Worm (Caenorhabditis elegans) whole organism, young adult: ENCODE measurements around the gene exh-1.

Experiments used
- B0019.2 ChIP-seq: fragments of 200-800 bp; sonication (Bioruptor generic); conservative IDR thresholded peaks from 2 replicates; pipeline ENCODE4 v1.3.6; 2022; ENCODE audit warnings: missing genetic modification reagents, missing genetic modification characterization, missing compliant biosample characterization
- B0035.1 ChIP-seq: sonication (generic microtip); optimal IDR thresholded peaks from 2 replicates; lab custom pipeline; 2016; ENCODE audit warnings: missing genetic modification characterization, mild to moderate bottlenecking, missing compliant biosample characterization, missing genotype, missing genetic modification reagents
- C17E4.6 ChIP-seq: fragments of 200-800 bp; sonication (Bioruptor generic); IDR thresholded peaks from 2 replicates; pipeline ENCODE4 v1.3.6; 2022; ENCODE audit warnings: missing genetic modification reagents, missing genetic modification characterization, missing compliant biosample characterization
- D2030.7 ChIP-seq: fragments of 200-800 bp; sonication (Bioruptor generic); IDR thresholded peaks from 2 replicates; pipeline ENCODE4 v1.3.6; 2022; ENCODE audit warnings: missing genetic modification reagents, missing genetic modification characterization, missing compliant biosample characterization
- F10E7.11 ChIP-seq: sonication (generic microtip); optimal IDR thresholded peaks from 2 replicates; lab custom pipeline; 2017; ENCODE audit warnings: mild to moderate bottlenecking, missing genetic modification characterization, moderate library complexity, missing compliant biosample characterization
- F52B5.7 ChIP-seq: sonication (generic microtip); optimal IDR thresholded peaks from 2 replicates; lab custom pipeline; 2016; ENCODE audit warnings: mild to moderate bottlenecking, missing genetic modification characterization, missing compliant biosample characterization
- F55B11.4 ChIP-seq: sonication (generic microtip); optimal IDR thresholded peaks from 2 replicates; lab custom pipeline; 2016; ENCODE audit warnings: missing compliant biosample characterization, missing genetic modification characterization, borderline replicate concordance; ENCODE audit not compliant: insufficient read depth
- K11D2.4 ChIP-seq: fragments of 200-800 bp; sonication (Bioruptor generic); IDR thresholded peaks from 2 replicates; pipeline ENCODE4 v1.3.6; 2022; ENCODE audit warnings: missing genetic modification reagents, missing genetic modification characterization, missing compliant biosample characterization
- T07F8.4 ChIP-seq: sonication (generic microtip); optimal IDR thresholded peaks from 2 replicates; lab custom pipeline; 2016; ENCODE audit warnings: mild to moderate bottlenecking, missing genetic modification characterization, moderate library complexity, missing compliant biosample characterization
- Y53F4B.3 ChIP-seq: fragments of 200-800 bp; sonication (Bioruptor generic); IDR thresholded peaks from 2 replicates; pipeline ENCODE4 v1.3.6; 2022; ENCODE audit warnings: missing genetic modification reagents, missing genetic modification characterization, missing compliant biosample characterization
- Y53G8AR.9 ChIP-seq: fragments of 200-800 bp; sonication (Bioruptor generic); conservative IDR thresholded peaks from 2 replicates; pipeline ENCODE4 v1.3.6; 2022; ENCODE audit warnings: missing genetic modification reagents, missing genetic modification characterization, missing compliant biosample characterization
- Y56A3A.18 ChIP-seq: fragments of 200-800 bp; sonication (Bioruptor generic); IDR thresholded peaks from 2 replicates; pipeline ENCODE4 v1.3.6; 2022; ENCODE audit warnings: missing genetic modification reagents, missing genetic modification characterization, missing compliant biosample characterization
- Y79H2A.3 ChIP-seq: fragments of 200-800 bp; sonication (Bioruptor generic); conservative IDR thresholded peaks from 2 replicates; pipeline ENCODE4 v1.3.6; 2022; ENCODE audit warnings: missing genetic modification reagents, missing genetic modification characterization, missing compliant biosample characterization
- akir-1 ChIP-seq: fragments of 200-800 bp; sonication (Bioruptor generic); optimal IDR thresholded peaks from 2 replicates; lab custom pipeline; 2018; ENCODE audit warnings: mild to moderate bottlenecking, missing genetic modification characterization, moderate library complexity, missing compliant biosample characterization
- aptf-3 ChIP-seq: fragments of 200-800 bp; sonication (Bioruptor generic); IDR thresholded peaks from 2 replicates; pipeline ENCODE4 v1.3.6; 2022; ENCODE audit warnings: missing genetic modification characterization, missing compliant biosample characterization
- atf-7 ChIP-seq: sonication (generic microtip); optimal IDR thresholded peaks from 2 replicates; lab custom pipeline; 2017; ENCODE audit warnings: mild to moderate bottlenecking, missing genetic modification characterization, missing compliant biosample characterization
- ceh-58 ChIP-seq: fragments of 200-800 bp; sonication (Bioruptor generic); IDR thresholded peaks from 2 replicates; pipeline ENCODE4 v1.3.6; 2022; ENCODE audit warnings: missing genetic modification characterization, missing compliant biosample characterization
- ceh-91 ChIP-seq: fragments of 200-800 bp; sonication (Bioruptor generic); IDR thresholded peaks from 2 replicates; pipeline ENCODE4 v1.3.6; 2022; ENCODE audit warnings: missing genetic modification reagents, missing genetic modification characterization, missing compliant biosample characterization
- dpl-1 ChIP-seq: fragments of 150-350 bp; optimal IDR thresholded peaks from 2 replicates; lab custom pipeline; 2014; ENCODE audit warnings: missing biosample characterization, missing genetic modification reagents, missing genetic modification characterization
- egl-18 ChIP-seq: fragments of 200-800 bp; sonication (Bioruptor generic); IDR thresholded peaks from 2 replicates; pipeline ENCODE4 v1.3.6; 2022; ENCODE audit warnings: missing genetic modification reagents, missing genetic modification characterization, missing compliant biosample characterization
- egl-44 ChIP-seq: fragments of 200-800 bp; sonication (Bioruptor generic); IDR thresholded peaks from 2 replicates; pipeline ENCODE4 v1.3.6; 2022; ENCODE audit warnings: missing genetic modification reagents, missing genetic modification characterization, missing compliant biosample characterization
- egrh-3 ChIP-seq: fragments of 200-800 bp; sonication (Bioruptor generic); IDR thresholded peaks from 2 replicates; pipeline ENCODE4 v1.3.6; 2022; ENCODE audit warnings: missing genetic modification reagents, missing genetic modification characterization, missing compliant biosample characterization
- ekl-4 ChIP-seq: fragments of 200-800 bp; sonication (Bioruptor generic); IDR thresholded peaks from 2 replicates; pipeline ENCODE4 v1.3.6; 2022; ENCODE audit warnings: missing genetic modification reagents, missing genetic modification characterization, missing compliant biosample characterization
- him-1 ChIP-seq: sonication (generic microtip); optimal IDR thresholded peaks from 2 replicates; lab custom pipeline; 2016; ENCODE audit warnings: missing genotype, missing genetic modification reagents, missing genetic modification characterization, missing compliant biosample characterization
- hrde-1 ChIP-seq: sonication (generic microtip); optimal IDR thresholded peaks from 2 replicates; lab custom pipeline; 2016; ENCODE audit warnings: missing genetic modification characterization, mild to moderate bottlenecking, missing compliant biosample characterization, moderate library complexity, missing genotype, missing genetic modification reagents, borderline replicate concordance
- lag-1 ChIP-seq: fragments of 200-800 bp; sonication (Bioruptor generic); IDR thresholded peaks from 2 replicates; pipeline ENCODE4 v1.3.6; 2022; ENCODE audit warnings: missing genetic modification reagents, missing genetic modification characterization, missing compliant biosample characterization
- let-607 ChIP-seq, 2 experiments: fragments of 200-800 bp in 1 of 2; sonication (Bioruptor generic) in 1 of 2; sonication (generic microtip) in 1 of 2; optimal IDR thresholded peaks; 2 replicates each; lab custom pipeline; 2016 to 2018; ENCODE audit warnings: mild to moderate bottlenecking in 2 of 2, missing compliant biosample characterization in 2 of 2, missing genetic modification characterization in 2 of 2, moderate library complexity in 2 of 2, missing genotype in 1 of 2
- lin-40 ChIP-seq: sonication (generic microtip); optimal IDR thresholded peaks from 2 replicates; lab custom pipeline; 2016; ENCODE audit warnings: missing genetic modification characterization, mild to moderate bottlenecking, missing compliant biosample characterization, missing genotype, missing genetic modification reagents
- lin-54 ChIP-seq: fragments of 200-800 bp; sonication (Bioruptor generic); optimal IDR thresholded peaks from 2 replicates; lab custom pipeline; 2018; ENCODE audit warnings: mild to moderate bottlenecking, missing genetic modification characterization, missing compliant biosample characterization
- lsl-1 ChIP-seq: fragments of 200-800 bp; sonication (Bioruptor generic); optimal IDR thresholded peaks from 2 replicates; lab custom pipeline; 2018; ENCODE audit warnings: mild to moderate bottlenecking, missing genetic modification characterization, moderate library complexity, missing compliant biosample characterization
- madf-10 ChIP-seq: sonication (generic microtip); optimal IDR thresholded peaks from 2 replicates; lab custom pipeline; 2016; ENCODE audit warnings: mild to moderate bottlenecking, missing genetic modification characterization, missing compliant biosample characterization
- madf-6 ChIP-seq: fragments of 200-800 bp; sonication (Bioruptor generic); IDR thresholded peaks from 2 replicates; pipeline ENCODE4 v1.3.6; 2022; ENCODE audit warnings: missing genetic modification reagents, missing genetic modification characterization, missing compliant biosample characterization
- nfya-2 ChIP-seq: fragments of 200-800 bp; sonication (Bioruptor generic); IDR thresholded peaks from 2 replicates; pipeline ENCODE4 v1.3.6; 2022; ENCODE audit warnings: missing genetic modification reagents, missing genetic modification characterization, missing compliant biosample characterization
- nhr-120 ChIP-seq: fragments of 200-800 bp; sonication (Bioruptor generic); IDR thresholded peaks from 2 replicates; pipeline ENCODE4 v1.3.6; 2022; ENCODE audit warnings: missing genetic modification characterization, missing compliant biosample characterization
- pbrm-1 ChIP-seq: fragments of 200-800 bp; sonication (Bioruptor generic); IDR thresholded peaks from 2 replicates; pipeline ENCODE4 v1.3.6; 2022; ENCODE audit warnings: missing genetic modification reagents, missing genetic modification characterization, missing compliant biosample characterization
- repo-1 ChIP-seq: sonication (generic microtip); optimal IDR thresholded peaks from 2 replicates; lab custom pipeline; 2017; ENCODE audit warnings: mild to moderate bottlenecking, missing genetic modification characterization, missing compliant biosample characterization
- rpc-1 ChIP-seq, 2 experiments: fragments of 150-350 bp in 1 of 2; sonication (generic microtip) in 1 of 2; optimal IDR thresholded peaks; 2 replicates each; lab custom pipeline; 2014 to 2018; ENCODE audit warnings: missing biosample characterization in 1 of 2, missing genetic modification characterization in 1 of 2, missing genetic modification reagents in 1 of 2, missing genotype in 1 of 2
- sea-2 ChIP-seq: fragments of 200-800 bp; sonication (Bioruptor generic); IDR thresholded peaks from 2 replicates; pipeline ENCODE4 v1.3.6; 2022; ENCODE audit warnings: missing genetic modification characterization, missing compliant biosample characterization
- snpc-1.3 ChIP-seq: sonication (generic microtip); optimal IDR thresholded peaks from 2 replicates; lab custom pipeline; 2017; ENCODE audit warnings: missing genetic modification characterization, mild to moderate bottlenecking, missing compliant biosample characterization, antibody characterized with exemption, moderate library complexity, missing genotype, missing genetic modification reagents; ENCODE audit not compliant: insufficient read depth
- snpc-3.4 ChIP-seq: sonication (generic microtip); optimal IDR thresholded peaks from 2 replicates; lab custom pipeline; 2017; ENCODE audit warnings: missing genetic modification characterization, mild to moderate bottlenecking, missing compliant biosample characterization, antibody characterized with exemption, moderate library complexity, missing genotype, missing genetic modification reagents
- sptf-2 ChIP-seq: fragments of 200-800 bp; sonication (Bioruptor generic); optimal IDR thresholded peaks from 2 replicates; lab custom pipeline; 2018; ENCODE audit warnings: mild to moderate bottlenecking, missing genetic modification characterization, missing compliant biosample characterization
- tbx-9 ChIP-seq: sonication (generic microtip); optimal IDR thresholded peaks from 2 replicates; lab custom pipeline; 2016; ENCODE audit warnings: borderline replicate concordance, missing genetic modification characterization, inconsistent platforms, missing compliant biosample characterization
- unc-130 ChIP-seq: sonication (generic microtip); optimal IDR thresholded peaks from 2 replicates; lab custom pipeline; 2016; ENCODE audit warnings: missing genetic modification reagents, missing genetic modification characterization, missing compliant biosample characterization
- unc-62 ChIP-seq: fragments of 150-350 bp; optimal IDR thresholded peaks from 2 replicates; lab custom pipeline; 2014; ENCODE audit warnings: missing biosample characterization, missing genetic modification reagents, missing genetic modification characterization
- xnd-1 ChIP-seq: sonication (generic microtip); optimal IDR thresholded peaks from 2 replicates; lab custom pipeline; 2016; ENCODE audit warnings: missing genotype, missing genetic modification reagents, missing genetic modification characterization, missing compliant biosample characterization
- zfh-2 ChIP-seq: fragments of 200-800 bp; sonication (Bioruptor generic); conservative IDR thresholded peaks from 2 replicates; pipeline ENCODE4 v1.3.6; 2022; ENCODE audit warnings: missing genetic modification reagents, missing genetic modification characterization, missing compliant biosample characterization
- ztf-25 ChIP-seq: fragments of 200-800 bp; sonication (Bioruptor generic); IDR thresholded peaks from 2 replicates; pipeline ENCODE4 v1.3.6; 2022; ENCODE audit warnings: missing genetic modification reagents, missing genetic modification characterization, missing compliant biosample characterization
- ztf-6 ChIP-seq: fragments of 200-800 bp; sonication (Bioruptor generic); IDR thresholded peaks from 2 replicates; pipeline ENCODE4 v1.3.6; 2022; ENCODE audit warnings: missing genetic modification reagents, missing genetic modification characterization, missing compliant biosample characterization

exh-1 gene

DNA sequence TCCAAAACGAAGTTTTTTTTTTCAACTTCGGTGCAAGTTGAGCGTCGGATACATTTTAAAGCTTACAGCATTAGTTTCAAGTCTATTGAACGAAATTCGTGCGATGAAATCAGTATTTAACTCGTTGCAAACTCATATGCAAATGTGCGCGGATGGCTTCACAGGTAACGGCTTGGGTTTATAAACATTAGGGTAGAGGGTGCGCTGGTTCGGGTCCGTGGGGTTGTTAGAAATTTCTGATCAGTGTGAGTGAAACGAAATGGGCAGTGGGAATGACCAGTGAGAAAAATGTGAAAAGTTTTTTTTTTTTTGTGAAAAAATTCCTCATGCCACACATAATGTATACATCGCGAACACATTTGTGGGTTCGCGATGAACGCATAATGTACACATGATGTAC is 6.3 kb downstream of the exh-1 start (continued):
- TF ChIP-seq lin-54 (GFP tag; lab: Kevin White, UChicago) = peak; percentile 52
- TF ChIP-seq egl-18 (GFP tag; lab: Robert Waterston, UW) = no peak
- no peak for TF ChIP-seq F10E7.11
- no peak for TF ChIP-seq snpc-1.3
- peak; percentile 47 for TF ChIP-seq T07F8.4 (tag; lab: Kevin White, UChicago)
- no peak for TF ChIP-seq B0019.2
- no peak for TF ChIP-seq F55B11.4
- peak; percentile 77; the same call in 1 of the 2 replicates for TF ChIP-seq ceh-58 (GFP tag; lab: Robert Waterston, UW)
- TF ChIP-seq Y53F4B.3 (GFP tag; lab: Robert Waterston, UW) = no peak
- TF ChIP-seq rpc-1 (optimal IDR thresholded peaks at IDR 0.05; lab: Kevin White, UChicago) = peak; percentile 71
- peak; percentile 95 for TF ChIP-seq rpc-1 (tag; optimal IDR thresholded peaks at IDR 0.05; lab: Kevin White, UChicago)
- TF ChIP-seq unc-62 (GFP tag; lab: Kevin White, UChicago) = no peak
- TF ChIP-seq atf-7 (tag; lab: Kevin White, UChicago) = no peak
- peak; percentile 1 for TF ChIP-seq snpc-3.4
- no peak for TF ChIP-seq lag-1
- TF ChIP-seq akir-1 = no peak
- TF ChIP-seq K11D2.4 = no peak
- peak; percentile 9 for TF ChIP-seq dpl-1 (GFP tag; lab: Kevin White, UChicago)
- no peak for TF ChIP-seq C17E4.6 (GFP tag; lab: Robert Waterston, UW)
- no peak for TF ChIP-seq nfya-2 (GFP tag; lab: Robert Waterston, UW)
- TF ChIP-seq lsl-1 = peak; percentile 40
- peak; percentile 2 for TF ChIP-seq madf-10 (tag; lab: Kevin White, UChicago)
- no peak for TF ChIP-seq egrh-3 (GFP tag; lab: Robert Waterston, UW)
- no peak for TF ChIP-seq B0035.1 (tag; lab: Kevin White, UChicago)
- TF ChIP-seq egl-44 = 0 out of 2 replicates have a peak, but pooled peaks have one; percentile 23
- 0 out of 2 replicates have a peak, but pooled peaks have one; percentile 68 for TF ChIP-seq Y53G8AR.9 (GFP tag; lab: Robert Waterston, UW)
- no peak for TF ChIP-seq ceh-91 (GFP tag; lab: Robert Waterston, UW)
- no peak for TF ChIP-seq nhr-120 (GFP tag; lab: Robert Waterston, UW)
- 0 out of 2 replicates have a peak, but pooled peaks have one; percentile 41 for TF ChIP-seq pbrm-1 (GFP tag; lab: Robert Waterston, UW)
- TF ChIP-seq hrde-1 = no peak
- no peak for TF ChIP-seq ztf-25 (GFP tag; lab: Robert Waterston, UW)
- peak; percentile 62; the same call in 1 of the 2 replicates for TF ChIP-seq Y56A3A.18 (GFP tag; lab: Robert Waterston, UW)
- no peak for TF ChIP-seq ekl-4
- TF ChIP-seq let-607 (tag; optimal IDR thresholded peaks at IDR 0.05; lab: Kevin White, UChicago) = no peak
- no peak for TF ChIP-seq repo-1 (tag; lab: Kevin White, UChicago)
- TF ChIP-seq aptf-3 = peak; percentile 74; the same call in 1 of the 2 replicates
- TF ChIP-seq ztf-6 (GFP tag; lab: Robert Waterston, UW) = no peak
- TF ChIP-seq him-1 (tag; lab: Kevin White, UChicago) = peak; percentile 79
- TF ChIP-seq madf-6 (GFP tag; lab: Robert Waterston, UW) = peak; percentile 56; the same call in 1 of the 2 replicates
- peak; percentile 47 for TF ChIP-seq F52B5.7
- TF ChIP-seq xnd-1 (tag; lab: Kevin White, UChicago) = peak; percentile 5
- no peak for TF ChIP-seq sptf-2
- peak; percentile 63 for TF ChIP-seq D2030.7 (GFP tag; lab: Robert Waterston, UW)
- no peak for TF ChIP-seq Y79H2A.3 (GFP tag; lab: Robert Waterston, UW)
- TF ChIP-seq lin-40 = no peak
- no peak for TF ChIP-seq sea-2 (GFP tag; lab: Robert Waterston, UW)
- TF ChIP-seq unc-130 (GFP tag; lab: Kevin White, UChicago) = no peak
- no peak for TF ChIP-seq tbx-9
- no peak for TF ChIP-seq zfh-2 (GFP tag; lab: Robert Waterston, UW)
